Worm (Caenorhabditis elegans) whole organism, L4/young adult: ENCODE results near the gene srt-50.

Source experiments
- dao-5 ChIP-seq: sonication (generic microtip); optimal IDR thresholded peaks from 2 replicates; lab custom pipeline; 2016; ENCODE audit warnings: missing genotype, missing genetic modification characterization, moderate library complexity, missing compliant biosample characterization
- him-1 ChIP-seq: sonication (generic microtip); optimal IDR thresholded peaks from 2 replicates; lab custom pipeline; 2016; ENCODE audit warnings: missing genotype, missing genetic modification reagents, missing genetic modification characterization, missing compliant biosample characterization

DNA sequence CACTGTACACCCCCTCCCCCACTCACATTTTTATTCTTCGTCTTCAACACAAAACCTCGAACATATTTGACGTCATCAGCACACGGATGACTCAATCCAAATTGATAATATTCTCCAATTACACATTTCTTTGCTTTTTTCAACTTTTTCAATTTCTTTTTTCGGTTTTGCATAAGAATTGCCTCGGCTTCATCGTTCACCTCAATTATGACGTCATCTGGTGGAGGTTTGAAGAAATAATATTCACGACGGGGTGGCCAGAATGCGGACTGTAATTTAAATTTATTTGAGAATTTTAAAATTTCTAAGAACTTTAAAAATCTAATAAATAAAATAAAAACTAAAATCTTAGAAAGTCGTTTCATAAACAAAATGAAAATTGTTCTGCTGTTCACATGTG, 10.7 kb upstream of the srt-50 start:
- TF ChIP-seq him-1 = no peak
- no peak for TF ChIP-seq dao-5 (tag; lab: Kevin White, UChicago)
